Worm (Caenorhabditis elegans): Measurements from ENCODE around the gene K07E3.2.

The K07E3.2 gene

DNA sequence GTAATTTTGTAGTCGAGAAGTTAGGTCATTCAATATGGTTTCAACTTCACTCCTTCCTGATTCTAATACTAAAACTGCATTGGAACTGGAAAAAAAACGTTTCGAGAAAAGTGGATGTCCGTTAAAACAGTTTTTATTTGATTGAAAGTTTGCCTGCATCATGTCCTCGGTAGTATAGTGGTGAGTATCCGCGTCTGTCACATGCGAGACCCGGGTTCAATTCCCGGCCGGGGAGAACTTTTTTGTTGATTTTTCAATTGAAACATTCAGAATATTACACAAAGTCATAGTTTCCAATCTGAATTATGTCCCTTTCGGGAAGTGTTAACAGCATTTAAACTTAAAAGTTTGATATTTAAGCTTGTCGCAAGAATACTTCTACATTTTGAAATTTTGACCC, 44.9 kb downstream of the K07E3.2 start (continued):
- TF ChIP-seq lin-54 (GFP tag; optimal IDR thresholded peaks at IDR 0.05) (no peak), lin-35 (GFP tag; optimal IDR thresholded peaks at IDR 0.05) (no peak), nhr-179 (tag; optimal IDR thresholded peaks at IDR 0.05) (no peak), let-607 (tag; optimal IDR thresholded peaks at IDR 0.05) (no peak), tbx-9 (tag; optimal IDR thresholded peaks at IDR 0.05; ENCODE audit: borderline replicate concordance) (no peak)

ce11 chrX:8150621-8151020, 46.5 kb downstream of the K07E3.2 start, which contains the start of gene F22F1.2:
Gene F22F1.2 (minus strand): TSS chrX:8150721.
- no peak for TF ChIP-seq madf-6 (GFP tag; IDR thresholded peaks at IDR 0.05)
- TF ChIP-seq B0019.2 (GFP tag; conservative IDR thresholded peaks at IDR 0.05), result no peak
- no peak for TF ChIP-seq lin-26 (GFP tag; IDR thresholded peaks at IDR 0.05)
- no peak for TF ChIP-seq efl-1 (GFP tag; optimal IDR thresholded peaks at IDR 0.05)
- TF ChIP-seq madf-8 (GFP tag; conservative IDR thresholded peaks at IDR 0.05), result no peak
- no peak for TF ChIP-seq Y53G8AR.9 (GFP tag; conservative IDR thresholded peaks at IDR 0.05)
- TF ChIP-seq zfh-2 (GFP tag; conservative IDR thresholded peaks at IDR 0.05), result no peak
- TF ChIP-seq nhr-120 (GFP tag; IDR thresholded peaks at IDR 0.05), result no peak
- no peak for TF ChIP-seq F23B12.7 (tag; optimal IDR thresholded peaks at IDR 0.05; ENCODE audit: insufficient read depth)
- TF ChIP-seq gei-17 (GFP tag; optimal IDR thresholded peaks at IDR 0.05), result no peak
- TF ChIP-seq ztf-18 (tag; optimal IDR thresholded peaks at IDR 0.05), result no peak
- TF ChIP-seq pha-4 (tag; optimal IDR thresholded peaks at IDR 0.05), result no peak
- no peak for TF ChIP-seq rpc-1 (optimal IDR thresholded peaks at IDR 0.05)
- TF ChIP-seq rpc-1 (tag; optimal IDR thresholded peaks at IDR 0.05), result no peak
- no peak for TF ChIP-seq B0336.3 (GFP tag; IDR thresholded peaks at IDR 0.05)
- no peak for TF ChIP-seq snpc-3.4 (tag; optimal IDR thresholded peaks at IDR 0.05)
- no peak for TF ChIP-seq T07F8.4 (tag; optimal IDR thresholded peaks at IDR 0.05)
- no peak for TF ChIP-seq bed-1 (GFP tag; IDR thresholded peaks at IDR 0.05)

ce11 chrX:8151409-8151808, 47.3 kb downstream of the K07E3.2 start:
- peak; percentile 66; the same call in 1 of the 2 replicates for TF ChIP-seq lin-26 (GFP tag; IDR thresholded peaks at IDR 0.05)
- peak; percentile 49 for TF ChIP-seq rpc-1 (optimal IDR thresholded peaks at IDR 0.05)
- TF ChIP-seq rpc-1 (tag; optimal IDR thresholded peaks at IDR 0.05), result peak; percentile 83
- TF ChIP-seq B0261.1 (tag; optimal IDR thresholded peaks at IDR 0.05), result peak; percentile 70
- 0 out of 2 replicates have a peak, but pooled peaks have one; percentile 37 for TF ChIP-seq Y56A3A.18 (GFP tag; IDR thresholded peaks at IDR 0.05)
- TF ChIP-seq tbp1 (GFP tag; optimal IDR thresholded peaks at IDR 0.05), result peak; percentile 85
- TF ChIP-seq ztf-28 (GFP tag; IDR thresholded peaks at IDR 0.05), result no peak
- peak; percentile 67 for TF ChIP-seq D2030.7 (GFP tag; IDR thresholded peaks at IDR 0.05)
- TF ChIP-seq dox-1 (GFP tag; IDR thresholded peaks at IDR 0.05), result peak; percentile 50; the same call in 1 of the 2 replicates
- 0 out of 2 replicates have a peak, but pooled peaks have one; percentile 27 for TF ChIP-seq zfh-2 (GFP tag; conservative IDR thresholded peaks at IDR 0.05)
- TF ChIP-seq aptf-3 (GFP tag; IDR thresholded peaks at IDR 0.05), result no peak
- peak; percentile 39 for TF ChIP-seq hmg-1.2 (GFP tag; IDR thresholded peaks at IDR 0.05)
- no peak for TF ChIP-seq mes-4 (tag; optimal IDR thresholded peaks at IDR 0.05)
- peak; percentile 25 for TF ChIP-seq die-1 (tag; optimal IDR thresholded peaks at IDR 0.05)
- peak; percentile 36 for TF ChIP-seq ztf-18 (tag; optimal IDR thresholded peaks at IDR 0.05)
- no peak for TF ChIP-seq hmg-20 (GFP tag; IDR thresholded peaks at IDR 0.05)
- TF ChIP-seq nhr-90 (tag; optimal IDR thresholded peaks at IDR 0.05), result no peak
- TF ChIP-seq him-1 (tag; optimal IDR thresholded peaks at IDR 0.05), result peak; percentile 64
- peak; percentile 10 for TF ChIP-seq ceh-79 (tag; optimal IDR thresholded peaks at IDR 0.05)
- no peak for TF ChIP-seq snpc-4 (GFP tag; optimal IDR thresholded peaks at IDR 0.05)
- TF ChIP-seq snpc-4 (tag; optimal IDR thresholded peaks at IDR 0.05), result peak in 1 of 4 experiments; percentile 53
- TF ChIP-seq F39B2.1 (GFP tag; IDR thresholded peaks at IDR 0.05), result no peak
